Worm (Caenorhabditis elegans): ENCODE data around the gene scl-9.

DNA sequence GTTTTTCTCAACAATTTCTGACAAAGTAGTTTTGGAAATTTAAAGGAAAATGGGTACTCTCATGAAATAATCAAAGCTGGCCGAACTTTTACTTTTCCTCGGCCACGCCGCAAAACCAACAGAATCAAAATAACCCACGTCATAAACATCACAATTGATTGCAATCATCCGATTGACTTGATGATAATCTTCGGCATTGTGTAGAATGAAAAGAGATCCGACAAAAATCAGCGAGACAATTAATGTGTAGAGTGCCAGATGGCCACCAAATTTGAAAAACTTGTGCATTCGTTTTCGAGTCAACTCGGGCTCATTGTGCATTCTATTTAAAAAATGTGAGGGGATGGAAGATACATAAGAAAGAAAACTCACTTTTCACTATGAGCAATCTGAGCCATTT is 10.1 kb upstream of the scl-9 start:
- no peak for TF ChIP-seq ama-1 (optimal IDR thresholded peaks at IDR 0.05)
- TF ChIP-seq sea-1 (GFP tag; conservative IDR thresholded peaks at IDR 0.05), result no peak
- TF ChIP-seq hnd-1 (tag; optimal IDR thresholded peaks at IDR 0.05), result no peak
- no peak for TF ChIP-seq ceh-13 (GFP tag; optimal IDR thresholded peaks at IDR 0.05)
- TF ChIP-seq flt-1 (GFP tag; IDR thresholded peaks at IDR 0.05), result no peak
- no peak for TF ChIP-seq hmg-4 (GFP tag; optimal IDR thresholded peaks at IDR 0.05)
- TF ChIP-seq tra-4 (tag; optimal IDR thresholded peaks at IDR 0.05), result no peak
- no peak for TF ChIP-seq tbx-11 (GFP tag; IDR thresholded peaks at IDR 0.05)
- no peak for TF ChIP-seq hmbx-1 (tag; optimal IDR thresholded peaks at IDR 0.05)
- no peak for TF ChIP-seq ceh-36 (tag; optimal IDR thresholded peaks at IDR 0.05)
- TF ChIP-seq ets-7 (tag; optimal IDR thresholded peaks at IDR 0.05), result no peak
- no peak for TF ChIP-seq pes-1 (GFP tag; IDR thresholded peaks at IDR 0.05)
- no peak for TF ChIP-seq aly-1 (tag; optimal IDR thresholded peaks at IDR 0.05)

All from whole organism, early embryonic.